Fruit fly (Drosophila melanogaster): ENCODE measurements around the gene glec.
A peak's percentile ranks its signal among the peaks of the same experiment; 100 is the strongest.

The glec gene

dm6 chr3R:21887588-21888007, 31.5 kb upstream of the glec start (continued):
- TF ChIP-seq pan (optimal IDR thresholded peaks at IDR 0.05) (no peak), pan (GFP tag; optimal IDR thresholded peaks at IDR 0.05 in 1 of 2, IDR thresholded peaks at IDR 0.05 in 1 of 2) (peak in 1 of 2 experiments; percentile 61), CG2712 (tag; optimal IDR thresholded peaks at IDR 0.05) (peak; percentile 71), gcm (GFP tag; optimal IDR thresholded peaks at IDR 0.05) (peak; percentile 11), chif (GFP tag; optimal IDR thresholded peaks at IDR 0.05) (peak in 1 of 2 experiments; percentile 8), CG6689 (GFP tag; IDR thresholded peaks at IDR 0.05) (peak; percentile 72), CG16863 (GFP tag; optimal IDR thresholded peaks at IDR 0.05) (peak; percentile 12), Deaf1 (tag; optimal IDR thresholded peaks at IDR 0.05) (no peak), amos (GFP tag; IDR thresholded peaks at IDR 0.05; ENCODE audit: partially characterized antibody) (no peak), Atf6 (GFP tag; IDR thresholded peaks at IDR 0.05) (peak; percentile 31; the same call in 1 of the 2 replicates), CG13775 (GFP tag; optimal IDR thresholded peaks at IDR 0.05) (peak; percentile 10), HLH3B (GFP tag; IDR thresholded peaks at IDR 0.05) (peak; percentile 42; the same call in 1 of the 2 replicates), ems (GFP tag; optimal IDR thresholded peaks at IDR 0.05) (peak; percentile 16), unpg (GFP tag; optimal IDR thresholded peaks at IDR 0.05) (no peak), ATbp (GFP tag; optimal IDR thresholded peaks at IDR 0.05) (peak; percentile 14), CG12391 (tag; optimal IDR thresholded peaks at IDR 0.05) (peak; percentile 31), CG11456 (GFP tag; IDR thresholded peaks at IDR 0.05) (peak; percentile 57; the same call in 1 of the 3 replicates), CG34422 (GFP tag; IDR thresholded peaks at IDR 0.05) (peak; percentile 33; the same call in 2 of the 3 replicates), Lhr (GFP tag; optimal IDR thresholded peaks at IDR 0.05) (no peak), CG33557 (GFP tag; optimal IDR thresholded peaks at IDR 0.05) (peak; percentile 13), Sox100B (GFP tag; optimal IDR thresholded peaks at IDR 0.05) (peak; percentile 12), ttk (GFP tag; IDR thresholded peaks at IDR 0.05) (peak; percentile 38; the same call in 1 of the 2 replicates), Aef1 (GFP tag; IDR thresholded peaks at IDR 0.05) (peak; percentile 39; the same call in 1 of the 3 replicates), CG12769 (tag; optimal IDR thresholded peaks at IDR 0.05) (no peak), CG2120 (GFP tag; optimal IDR thresholded peaks at IDR 0.05) (peak; percentile 11), lmd (GFP tag; IDR thresholded peaks at IDR 0.05) (peak; percentile 72), CG17328 (GFP tag; IDR thresholded peaks at IDR 0.05) (peak; percentile 41; the same call in 1 of the 2 replicates), Dref (GFP tag; IDR thresholded peaks at IDR 0.05) (no peak), CG11398 (GFP tag; optimal IDR thresholded peaks at IDR 0.05) (no peak), CG10366 (GFP tag; IDR thresholded peaks at IDR 0.05) (peak; percentile 19; the same call in 1 of the 2 replicates), CG7271 (tag; optimal IDR thresholded peaks at IDR 0.05) (no peak), dysf (GFP tag; IDR thresholded peaks at IDR 0.05) (peak; percentile 65), tgo (GFP tag; IDR thresholded peaks at IDR 0.05) (peak; percentile 36; the same call in 1 of the 3 replicates), Camta (GFP tag; optimal IDR thresholded peaks at IDR 0.05) (no peak), grau (tag; optimal IDR thresholded peaks at IDR 0.05) (peak; percentile 84), pnt (GFP tag; optimal IDR thresholded peaks at IDR 0.05) (peak; percentile 35), CoRest (tag; optimal IDR thresholded peaks at IDR 0.05) (peak; percentile 45), CG12104 (GFP tag; optimal IDR thresholded peaks at IDR 0.05) (no peak), lilli (GFP tag; optimal IDR thresholded peaks at IDR 0.05) (no peak), CG9817 (tag; optimal IDR thresholded peaks at IDR 0.05) (peak; percentile 19), CG32767 (GFP tag; IDR thresholded peaks at IDR 0.05) (no peak), CG17829 (tag; optimal IDR thresholded peaks at IDR 0.05) (peak; percentile 49), CG8924 (tag; optimal IDR thresholded peaks at IDR 0.05) (peak; percentile 6), dpn (GFP tag; optimal IDR thresholded peaks at IDR 0.05) (no peak), Sin3A (optimal IDR thresholded peaks at IDR 0.05) (no peak), danr (GFP tag; IDR thresholded peaks at IDR 0.05) (peak; percentile 24; the same call in 1 of the 2 replicates), sim (GFP tag; IDR thresholded peaks at IDR 0.05) (0 out of 2 replicates have a peak, but pooled peaks have one; percentile 27), Adf1 (GFP tag; IDR thresholded peaks at IDR 0.05) (0 out of 2 replicates have a peak, but pooled peaks have one; percentile 1), gem (tag; optimal IDR thresholded peaks at IDR 0.05) (peak; percentile 36), ranshi (GFP tag; IDR thresholded peaks at IDR 0.05) (peak; percentile 53), CG6272 (GFP tag; IDR thresholded peaks at IDR 0.05) (peak; percentile 23; the same call in 1 of the 2 replicates)
